Worm (Caenorhabditis elegans) whole organism, L1 larva: ENCODE results near the gene clec-132.

Experiments
- C04F5.9 ChIP-seq: sonication (generic microtip); optimal IDR thresholded peaks from 2 replicates; lab custom pipeline; 2016; ENCODE audit warnings: missing genetic modification characterization, missing compliant biosample characterization
- C34B4.2 ChIP-seq: sonication (generic microtip); optimal IDR thresholded peaks from 2 replicates; lab custom pipeline; 2017; ENCODE audit warnings: mild to moderate bottlenecking, missing genetic modification characterization, missing compliant biosample characterization
- F16B12.6 ChIP-seq: fragments of 150-350 bp; optimal IDR thresholded peaks from 2 replicates; lab custom pipeline; 2014; ENCODE audit warnings: missing biosample characterization, missing genetic modification characterization
- aha-1 ChIP-seq: fragments of 150-350 bp; optimal IDR thresholded peaks from 2 replicates; lab custom pipeline; 2014; ENCODE audit warnings: missing biosample characterization, missing genetic modification characterization
- ama-1 ChIP-seq: fragments of 150-350 bp; optimal IDR thresholded peaks from 2 replicates; lab custom pipeline; 2014
- ceh-63 ChIP-seq: fragments of 200-800 bp; sonication (Bioruptor generic); optimal IDR thresholded peaks from 2 replicates; lab custom pipeline; 2018; ENCODE audit warnings: mild to moderate bottlenecking, missing genetic modification characterization, missing compliant biosample characterization
- ceh-82 ChIP-seq, 3 experiments: fragments of 150-350 bp in 1 of 3; sonication (generic microtip) in 2 of 3; optimal IDR thresholded peaks; 2 replicates each; lab custom pipeline; 2014 to 2017; ENCODE audit warnings: missing biosample characterization in 3 of 3, missing genetic modification characterization in 3 of 3
- ces-1 ChIP-seq: fragments of 150-350 bp; optimal IDR thresholded peaks from 2 replicates; lab custom pipeline; 2014; ENCODE audit warnings: missing biosample characterization, missing genetic modification reagents, missing genetic modification characterization
- dpl-1 ChIP-seq, 3 experiments: fragments of 150-350 bp in 2 of 3; sonication (generic microtip) in 1 of 3; optimal IDR thresholded peaks; 2 replicates each; lab custom pipeline; 2014 to 2017; ENCODE audit warnings: missing biosample characterization in 3 of 3, missing genetic modification characterization in 3 of 3, missing genetic modification reagents in 3 of 3
- efl-1 ChIP-seq, 4 experiments: fragments of 150-350 bp; optimal IDR thresholded peaks in 3 of 4; peaks in 1 of 4; 1 replicate in 1 of 4; 2 replicates in 3 of 4; lab custom pipeline; 2014; ENCODE audit warnings: missing biosample characterization in 2 of 4, missing genetic modification characterization in 2 of 4, missing genetic modification reagents in 2 of 4
- egl-27 ChIP-seq, 2 experiments: fragments of 150-350 bp in 1 of 2; sonication (generic microtip); optimal IDR thresholded peaks; 3 replicates each; lab custom pipeline; 2017 to 2018; ENCODE audit warnings: missing biosample characterization in 2 of 2, missing genetic modification characterization in 2 of 2, missing genetic modification reagents in 2 of 2
- elt-2 ChIP-seq: sonication (generic microtip); optimal IDR thresholded peaks from 2 replicates; lab custom pipeline; 2016; ENCODE audit warnings: missing genetic modification characterization, mild to moderate bottlenecking, inconsistent platforms, missing compliant biosample characterization, missing genetic modification reagents
- ets-5 ChIP-seq: fragments of 200-800 bp; sonication (Bioruptor generic); IDR thresholded peaks from 2 replicates; pipeline ENCODE4 v1.3.6; 2022; ENCODE audit warnings: missing genetic modification characterization, missing compliant biosample characterization
- fkh-8 ChIP-seq: sonication (generic microtip); optimal IDR thresholded peaks from 2 replicates; lab custom pipeline; 2016; ENCODE audit warnings: mild to moderate bottlenecking, missing genetic modification characterization, missing compliant biosample characterization
- hlh-4 ChIP-seq: sonication (generic microtip); optimal IDR thresholded peaks from 2 replicates; lab custom pipeline; 2016; ENCODE audit warnings: mild to moderate bottlenecking, missing genetic modification characterization, missing compliant biosample characterization
- hpl-2 ChIP-seq: fragments of 150-350 bp; optimal IDR thresholded peaks from 2 replicates; lab custom pipeline; 2014; ENCODE audit warnings: missing biosample characterization, missing genetic modification reagents, missing genetic modification characterization
- lin-13 ChIP-seq: fragments of 150-350 bp; optimal IDR thresholded peaks from 2 replicates; lab custom pipeline; 2014; ENCODE audit warnings: missing biosample characterization, missing genetic modification reagents, missing genetic modification characterization
- lin-14 ChIP-seq: fragments of 200-800 bp; sonication (Bioruptor generic); optimal IDR thresholded peaks from 2 replicates; lab custom pipeline; 2018; ENCODE audit warnings: mild to moderate bottlenecking, missing genetic modification characterization, moderate library complexity, missing compliant biosample characterization
- lin-35 ChIP-seq, 2 experiments: fragments of 150-350 bp; optimal IDR thresholded peaks; 2 replicates each; lab custom pipeline; 2014; ENCODE audit warnings: missing biosample characterization in 2 of 2, missing genetic modification characterization in 2 of 2, missing genetic modification reagents in 2 of 2
- lir-3 ChIP-seq: sonication (generic microtip); optimal IDR thresholded peaks from 2 replicates; lab custom pipeline; 2016; ENCODE audit warnings: mild to moderate bottlenecking, missing genetic modification characterization, moderate library complexity, missing compliant biosample characterization; ENCODE audit not compliant: poor library complexity
- lsy-2 ChIP-seq, 2 experiments: fragments of 150-350 bp; optimal IDR thresholded peaks; 2 replicates each; lab custom pipeline; 2014; ENCODE audit warnings: missing biosample characterization in 2 of 2, missing genetic modification characterization in 2 of 2
- nhr-11 ChIP-seq: fragments of 150-350 bp; optimal IDR thresholded peaks from 2 replicates; lab custom pipeline; 2014; ENCODE audit warnings: missing biosample characterization, missing genetic modification characterization
- nhr-19 ChIP-seq: fragments of 200-800 bp; sonication (Bioruptor generic); conservative IDR thresholded peaks from 2 replicates; pipeline ENCODE4 v1.3.6; 2022; ENCODE audit warnings: missing genetic modification characterization, missing compliant biosample characterization
- nhr-20 ChIP-seq: sonication (generic microtip); optimal IDR thresholded peaks from 2 replicates; lab custom pipeline; 2016; ENCODE audit warnings: mild to moderate bottlenecking, missing genetic modification characterization, missing compliant biosample characterization
- nhr-76 ChIP-seq: sonication (generic microtip); optimal IDR thresholded peaks from 2 replicates; lab custom pipeline; 2017; ENCODE audit warnings: missing biosample characterization, missing genetic modification characterization
- nhr-84 ChIP-seq: sonication (generic microtip); optimal IDR thresholded peaks from 2 replicates; lab custom pipeline; 2017; ENCODE audit warnings: missing biosample characterization, missing genetic modification characterization
- nhr-85 ChIP-seq: sonication (generic microtip); peaks from one replicate; lab custom pipeline; 2016; ENCODE audit warnings: missing genetic modification characterization, inconsistent platforms, missing compliant biosample characterization
- nhr-90 ChIP-seq: sonication (generic microtip); optimal IDR thresholded peaks from 2 replicates; lab custom pipeline; 2016; ENCODE audit warnings: mild to moderate bottlenecking, missing genetic modification characterization, missing compliant biosample characterization; ENCODE audit not compliant: poor library complexity
- pax-3 ChIP-seq: fragments of 200-800 bp; sonication (Bioruptor generic); optimal IDR thresholded peaks from 2 replicates; lab custom pipeline; 2018; ENCODE audit warnings: mild to moderate bottlenecking, missing genetic modification characterization, moderate library complexity, missing compliant biosample characterization
- rnt-1 ChIP-seq: sonication (generic microtip); optimal IDR thresholded peaks from 2 replicates; lab custom pipeline; 2016; ENCODE audit warnings: mild to moderate bottlenecking, missing genetic modification characterization, moderate library complexity, missing compliant biosample characterization
- sox-4 ChIP-seq: sonication (generic microtip); optimal IDR thresholded peaks from 2 replicates; lab custom pipeline; 2016; ENCODE audit warnings: missing genetic modification characterization, missing compliant biosample characterization
- sptf-1 ChIP-seq: fragments of 150-350 bp; optimal IDR thresholded peaks from 2 replicates; lab custom pipeline; 2014; ENCODE audit warnings: missing biosample characterization, missing genetic modification characterization
- sup-37 ChIP-seq: fragments of 200-800 bp; sonication (Bioruptor generic); optimal IDR thresholded peaks from 2 replicates; lab custom pipeline; 2018; ENCODE audit warnings: mild to moderate bottlenecking, missing genetic modification characterization, missing compliant biosample characterization
- swsn-7 ChIP-seq: sonication (generic microtip); optimal IDR thresholded peaks from 2 replicates; lab custom pipeline; 2016; ENCODE audit warnings: missing genetic modification characterization, missing compliant biosample characterization
- tbx-2 ChIP-seq: sonication (generic microtip); optimal IDR thresholded peaks from 2 replicates; lab custom pipeline; 2016; ENCODE audit warnings: missing genetic modification characterization, missing compliant biosample characterization
- unc-30 ChIP-seq: sonication (generic microtip); optimal IDR thresholded peaks from 2 replicates; lab custom pipeline; 2017; ENCODE audit warnings: missing biosample characterization, missing genetic modification characterization
- unc-86 ChIP-seq: sonication (generic microtip); optimal IDR thresholded peaks from 2 replicates; lab custom pipeline; 2016; ENCODE audit warnings: missing genetic modification characterization, missing compliant biosample characterization
- xbp-1 ChIP-seq: sonication (generic microtip); optimal IDR thresholded peaks from 2 replicates; lab custom pipeline; 2016; ENCODE audit warnings: missing genetic modification characterization, missing compliant biosample characterization

Gene clec-132

ce11 chrII:3567576-3567975, 9.3 kb upstream of the clec-132 start:
- TF ChIP-seq nhr-20 (tag; lab: Kevin White, UChicago) (peak; percentile 45), fkh-8 (tag; lab: Kevin White, UChicago) (peak; percentile 17), ceh-82 (tag; optimal IDR thresholded peaks at IDR 0.05; lab: Kevin White, UChicago) (peak in 1 of 3 experiments; percentile 21), nhr-85 (tag; lab: Kevin White, UChicago) (peak; percentile 70), efl-1 (optimal IDR thresholded peaks at IDR 0.05; lab: Kevin White, UChicago) (peak; percentile 14 to 29), efl-1 (GFP tag; optimal IDR thresholded peaks at IDR 0.05 in 1 of 2; lab: Kevin White, UChicago) (peak in 1 of 2 experiments; percentile 91), swsn-7 (peak; percentile 11), dpl-1 (GFP tag; optimal IDR thresholded peaks at IDR 0.05; lab: Kevin White, UChicago) (peak in 1 of 3 experiments; percentile 12), elt-2 (tag; lab: Kevin White, UChicago) (peak; percentile 34), rnt-1 (tag; lab: Kevin White, UChicago) (peak; percentile 50), nhr-90 (tag; lab: Kevin White, UChicago) (peak; percentile 58), nhr-19 (peak; percentile 37), lin-35 (GFP tag; optimal IDR thresholded peaks at IDR 0.05; lab: Kevin White, UChicago) (peak in 1 of 2 experiments; percentile 24)

ce11 chrII:3569118-3569517, 7.7 kb upstream of the clec-132 start, which contains the start of gene clec-127:
Gene clec-127 (minus strand): TSS chrII:3569218.
- no peak for TF ChIP-seq sox-4
- TF ChIP-seq, all 84 proteins: peak for 0

DNA sequence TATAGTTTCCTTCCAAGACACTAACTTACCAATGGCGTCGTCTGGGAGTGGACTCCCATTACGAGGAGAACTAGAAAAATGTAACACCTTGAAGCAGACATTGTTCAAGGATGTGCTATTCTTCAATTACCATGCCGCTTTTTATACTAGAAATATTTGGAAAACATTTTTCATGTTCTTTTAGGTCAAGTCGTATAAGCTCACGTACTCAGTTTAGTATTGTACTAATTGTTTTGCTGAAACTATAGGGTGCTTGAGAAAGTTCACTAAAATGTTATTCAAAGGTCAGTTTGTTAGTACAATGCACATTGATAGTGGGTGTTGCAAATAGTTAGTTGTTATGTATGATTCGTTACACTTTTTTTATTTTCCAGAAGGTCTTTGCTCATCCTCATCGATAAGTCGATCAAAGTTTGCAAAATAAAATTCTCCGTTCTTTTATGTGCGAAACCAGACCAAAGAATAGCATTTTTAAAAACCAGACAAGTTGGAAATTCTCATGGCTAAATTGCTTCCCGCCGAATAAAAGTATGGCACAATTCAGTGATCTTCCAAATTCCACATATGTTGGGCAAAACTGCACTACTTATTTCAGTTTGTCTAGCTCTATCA, 5.8 kb upstream of the clec-132 start, which contains the start of the genes clec-128 and clec-129:
Gene clec-128 (minus strand): TSS at position 101 of the 612 bp plus-strand sequence.
Gene clec-129 (plus strand): TSS at position 562 of the 612 bp plus-strand sequence.
- no peak for TF ChIP-seq nhr-76
- no peak for TF ChIP-seq ama-1 (lab: Kevin White, UChicago)
- no peak for TF ChIP-seq unc-30 (tag; lab: Kevin White, UChicago)
- no peak for TF ChIP-seq xbp-1 (tag; lab: Kevin White, UChicago)
- no peak for TF ChIP-seq aha-1 (tag; lab: Kevin White, UChicago)
- no peak for TF ChIP-seq hlh-4 (tag; lab: Kevin White, UChicago)
- TF ChIP-seq C34B4.2 (tag; lab: Kevin White, UChicago): no peak
- TF ChIP-seq C04F5.9 (tag; lab: Kevin White, UChicago): no peak
- TF ChIP-seq lsy-2 (tag; optimal IDR thresholded peaks at IDR 0.05; lab: Kevin White, UChicago): no peak
- no peak for TF ChIP-seq sptf-1
- no peak for TF ChIP-seq egl-27 (tag; optimal IDR thresholded peaks at IDR 0.05; lab: Kevin White, UChicago)
- TF ChIP-seq nhr-11: no peak
- TF ChIP-seq lin-14 (GFP tag; lab: Kevin White, UChicago): no peak
- no peak for TF ChIP-seq lir-3 (tag; lab: Kevin White, UChicago)
- TF ChIP-seq lin-13 (GFP tag; lab: Kevin White, UChicago): no peak
- TF ChIP-seq tbx-2 (tag; lab: Kevin White, UChicago): no peak
- no peak for TF ChIP-seq hpl-2 (GFP tag; lab: Kevin White, UChicago)
- TF ChIP-seq F16B12.6 (tag; lab: Kevin White, UChicago): no peak
- no peak for TF ChIP-seq sup-37 (GFP tag; lab: Kevin White, UChicago)

DNA sequence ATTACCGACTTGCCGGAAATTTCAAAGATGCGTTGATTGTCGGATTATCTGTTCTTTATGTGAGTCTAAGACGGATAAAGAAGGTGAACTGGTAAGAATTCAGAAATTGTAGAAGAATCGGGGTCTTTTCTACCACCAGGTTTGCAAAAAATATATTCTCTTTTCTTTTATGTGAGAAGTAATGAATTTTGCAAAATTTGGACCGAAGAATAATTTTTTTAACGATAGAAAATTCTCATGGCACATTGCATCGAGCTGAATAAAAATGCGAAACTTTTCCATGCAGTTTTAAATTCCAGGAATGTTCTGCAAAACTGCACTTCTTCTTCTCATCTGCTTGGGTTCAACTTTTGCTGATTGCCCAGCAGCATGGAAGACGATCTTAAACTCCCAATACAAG, 3.6 kb upstream of the clec-132 start, which contains the start of gene clec-130:
Gene clec-130 (plus strand): TSS at position 301 of the 400 bp plus-strand sequence.
- TF ChIP-seq nhr-76 (no peak), ces-1 (GFP tag; lab: Kevin White, UChicago) (no peak), swsn-7 (no peak)

- TF ChIP-seq elt-2 (tag; lab: Kevin White, UChicago) (no peak), ceh-63 (no peak), unc-86 (tag; lab: Kevin White, UChicago) (no peak), lin-35 (GFP tag; optimal IDR thresholded peaks at IDR 0.05; lab: Kevin White, UChicago) (no peak), pax-3 (no peak), hlh-4 (tag; lab: Kevin White, UChicago) (no peak), nhr-84 (tag; lab: Kevin White, UChicago) (no peak), ets-5 (GFP tag; lab: Robert Waterston, UW) (no peak)
Observed at ce11 chrII:3578121-3578520, 1.3 kb downstream of the clec-132 start, which contains the start of gene clec-133. Gene clec-133 (plus strand): TSS chrII:3578421.
